Worm (Caenorhabditis elegans): ENCODE data around the gene H20E11.2.

The H20E11.2 gene

ce11 chrIV:6809756-6810155, 17.8 kb upstream of the H20E11.2 start (continued):
- TF ChIP-seq sptf-1 (tag; optimal IDR thresholded peaks at IDR 0.05), result no peak
- peak; percentile 11 for TF ChIP-seq zag-1 (tag; optimal IDR thresholded peaks at IDR 0.05)
- TF ChIP-seq egl-27 (tag; optimal IDR thresholded peaks at IDR 0.05), result peak in 1 of 2 experiments; percentile 32
- TF ChIP-seq sox-4 (tag; optimal IDR thresholded peaks at IDR 0.05), result no peak
- peak in 1 of 2 experiments; percentile 51 for TF ChIP-seq lin-35 (GFP tag; optimal IDR thresholded peaks at IDR 0.05)
- TF ChIP-seq lin-13 (GFP tag; optimal IDR thresholded peaks at IDR 0.05), result no peak
- peak; percentile 50 for TF ChIP-seq egl-13 (tag; optimal IDR thresholded peaks at IDR 0.05)
- TF ChIP-seq lsy-2 (tag; optimal IDR thresholded peaks at IDR 0.05), result peak in 1 of 2 experiments; percentile 58
- TF ChIP-seq nhr-19 (GFP tag; conservative IDR thresholded peaks at IDR 0.05), result peak; percentile 41
- TF ChIP-seq mep-1 (tag; optimal IDR thresholded peaks at IDR 0.05), result no peak
- peak; percentile 24 for TF ChIP-seq lin-15B (tag; optimal IDR thresholded peaks at IDR 0.05)
- TF ChIP-seq aly-2 (tag; optimal IDR thresholded peaks at IDR 0.05), result no peak
- no peak for TF ChIP-seq irx-1 (tag; optimal IDR thresholded peaks at IDR 0.05)
- peak; percentile 48 to 71 (median 49) for TF ChIP-seq ceh-82 (tag; optimal IDR thresholded peaks at IDR 0.05)
- TF ChIP-seq jun-1 (tag; optimal IDR thresholded peaks at IDR 0.05), result peak; percentile 10
- no peak for TF ChIP-seq nhr-237 (tag; optimal IDR thresholded peaks at IDR 0.05)

DNA sequence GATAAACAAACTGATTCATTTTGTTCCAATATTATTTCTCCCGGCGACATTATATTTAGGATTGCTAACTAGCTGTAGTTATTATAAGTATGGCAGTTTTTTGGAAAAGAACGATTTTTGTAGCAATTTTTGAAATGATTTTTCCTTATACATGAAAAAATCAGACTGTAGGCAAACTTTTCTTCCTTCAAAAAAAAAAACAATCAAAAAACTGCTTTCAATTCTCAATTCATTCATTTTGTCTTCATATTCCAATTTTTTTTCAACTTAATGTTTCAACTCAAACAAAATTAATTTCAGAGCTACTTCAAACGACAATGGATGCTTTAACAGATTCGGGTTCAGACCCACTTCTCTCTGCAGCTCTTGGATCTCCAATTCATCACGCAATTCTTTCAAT, 15.8 kb upstream of the H20E11.2 start, which contains the start of gene ceh-48:
TSS of gene ceh-48 (plus strand) at position 301 of the 400 bp plus-strand sequence.
- no peak for TF ChIP-seq lin-35 (GFP tag; optimal IDR thresholded peaks at IDR 0.05)
- no peak for TF ChIP-seq nhr-12 (tag; optimal IDR thresholded peaks at IDR 0.05)
- no peak for TF ChIP-seq pqm-1 (tag; optimal IDR thresholded peaks at IDR 0.05)
- no peak for TF ChIP-seq hlh-4 (tag; optimal IDR thresholded peaks at IDR 0.05)
- TF ChIP-seq lir-3 (tag; optimal IDR thresholded peaks at IDR 0.05; ENCODE audit: poor library complexity), result no peak
- no peak for TF ChIP-seq elt-2 (tag; optimal IDR thresholded peaks at IDR 0.05)
- no peak for TF ChIP-seq efl-1 (optimal IDR thresholded peaks at IDR 0.05)
- TF ChIP-seq efl-1 (GFP tag; optimal IDR thresholded peaks at IDR 0.05 in 1 of 2), result no peak
- TF ChIP-seq efl-3 (GFP tag; optimal IDR thresholded peaks at IDR 0.05), result no peak
- TF ChIP-seq nhr-47 (tag; optimal IDR thresholded peaks at IDR 0.05), result no peak
- no peak for TF ChIP-seq F16B12.6 (tag; optimal IDR thresholded peaks at IDR 0.05)
- TF ChIP-seq fkh-8 (tag; optimal IDR thresholded peaks at IDR 0.05), result no peak
- no peak for TF ChIP-seq nhr-90 (tag; optimal IDR thresholded peaks at IDR 0.05; ENCODE audit: poor library complexity)
- no peak for TF ChIP-seq aha-1 (tag; optimal IDR thresholded peaks at IDR 0.05)
- no peak for TF ChIP-seq isw-1 (GFP tag; IDR thresholded peaks at IDR 0.05)
- no peak for TF ChIP-seq egl-27 (tag; optimal IDR thresholded peaks at IDR 0.05)
- no peak for TF ChIP-seq lsy-2 (tag; optimal IDR thresholded peaks at IDR 0.05)
- no peak for TF ChIP-seq nhr-28 (tag; optimal IDR thresholded peaks at IDR 0.05)
- TF ChIP-seq snpc-4 (tag; optimal IDR thresholded peaks at IDR 0.05), result no peak
- no peak for TF ChIP-seq fkh-4 (tag; optimal IDR thresholded peaks at IDR 0.05; ENCODE audit: borderline replicate concordance)
- TF ChIP-seq C16A3.4 (tag; optimal IDR thresholded peaks at IDR 0.05), result no peak

ce11 chrIV:6817554-6817953, 10.0 kb upstream of the H20E11.2 start, which contains the start of gene C17H12.5:
Gene C17H12.5, minus strand, starts transcription at chrIV:6817654.
- no peak for TF ChIP-seq nhr-11 (tag; optimal IDR thresholded peaks at IDR 0.05)
- TF ChIP-seq C34B4.2 (tag; optimal IDR thresholded peaks at IDR 0.05), result no peak
- TF ChIP-seq jun-1 (tag; optimal IDR thresholded peaks at IDR 0.05), result no peak
- no peak for TF ChIP-seq ztf-11 (tag; optimal IDR thresholded peaks at IDR 0.05)
- TF ChIP-seq vab-15 (tag; optimal IDR thresholded peaks at IDR 0.05), result no peak
- no peak for TF ChIP-seq nhr-19 (GFP tag; conservative IDR thresholded peaks at IDR 0.05)
- no peak for TF ChIP-seq nhr-20 (tag; optimal IDR thresholded peaks at IDR 0.05)
- no peak for TF ChIP-seq ceh-88 (GFP tag; IDR thresholded peaks at IDR 0.05)
- no peak for TF ChIP-seq C04F5.9 (tag; optimal IDR thresholded peaks at IDR 0.05)
- TF ChIP-seq ceh-90 (tag; optimal IDR thresholded peaks at IDR 0.05), result no peak
- TF ChIP-seq egl-13 (tag; optimal IDR thresholded peaks at IDR 0.05), result no peak
- no peak for TF ChIP-seq ets-5 (GFP tag; IDR thresholded peaks at IDR 0.05)
- TF ChIP-seq snpc-4 (tag; optimal IDR thresholded peaks at IDR 0.05), result no peak
- no peak for TF ChIP-seq nhr-237 (tag; optimal IDR thresholded peaks at IDR 0.05)
- no peak for TF ChIP-seq mep-1 (tag; optimal IDR thresholded peaks at IDR 0.05)
- TF ChIP-seq isw-1 (GFP tag; IDR thresholded peaks at IDR 0.05), result no peak
- TF ChIP-seq ces-1 (GFP tag; optimal IDR thresholded peaks at IDR 0.05), result no peak
- TF ChIP-seq Y116A8C.19 (tag; optimal IDR thresholded peaks at IDR 0.05; ENCODE audit: borderline replicate concordance), result no peak
- TF ChIP-seq sptf-1 (tag; optimal IDR thresholded peaks at IDR 0.05), result no peak
